Fruit fly (Drosophila melanogaster): ENCODE results near the gene Rnmt.

Rnmt gene

dm6 chr2L:14995594-14996463 is 13.9 kb upstream of the Rnmt start:
- peak; percentile 91 for TF ChIP-seq Ets98B (GFP tag; IDR thresholded peaks at IDR 0.05)
- peak; percentile 98 for TF ChIP-seq CG15710 (tag; optimal IDR thresholded peaks at IDR 0.05)
- peak; percentile 88 for TF ChIP-seq Pif1A (GFP tag; optimal IDR thresholded peaks at IDR 0.05)
- peak; percentile 98 for TF ChIP-seq CG8159 (tag; optimal IDR thresholded peaks at IDR 0.05)
- TF ChIP-seq Pif1B (GFP tag; optimal IDR thresholded peaks at IDR 0.05): peak; percentile 92
- peak; percentile 96 for TF ChIP-seq CG9948 (tag; optimal IDR thresholded peaks at IDR 0.05)
- TF ChIP-seq fd96Ca (GFP tag; IDR thresholded peaks at IDR 0.05): peak; percentile 90
- TF ChIP-seq CG8301 (tag; optimal IDR thresholded peaks at IDR 0.05): peak; percentile 91
- peak; percentile 97 for TF ChIP-seq CG32121 (GFP tag; IDR thresholded peaks at IDR 0.05)
- TF ChIP-seq rn (GFP tag; IDR thresholded peaks at IDR 0.05): peak; percentile 91
- peak; percentile 79 for TF ChIP-seq CG13204 (GFP tag; optimal IDR thresholded peaks at IDR 0.05)
- peak; percentile 97 for TF ChIP-seq CG17806 (tag; optimal IDR thresholded peaks at IDR 0.05)
- peak; percentile 96 for TF ChIP-seq CG4496 (GFP tag; IDR thresholded peaks at IDR 0.05)
- TF ChIP-seq CG12605 (GFP tag; IDR thresholded peaks at IDR 0.05): peak; percentile 89
- TF ChIP-seq gl (tag; optimal IDR thresholded peaks at IDR 0.05): peak; percentile 90
- peak; percentile 96 for TF ChIP-seq D1 (tag; optimal IDR thresholded peaks at IDR 0.05)
- TF ChIP-seq Snoo (tag; optimal IDR thresholded peaks at IDR 0.05): peak; percentile 85
- peak; percentile 74; the same call in 1 of the 2 replicates for TF ChIP-seq CG10348 (GFP tag; IDR thresholded peaks at IDR 0.05)
- TF ChIP-seq CG34367 (tag; optimal IDR thresholded peaks at IDR 0.05): peak; percentile 94
- peak; percentile 82 for TF ChIP-seq EcR (GFP tag; optimal IDR thresholded peaks at IDR 0.05)
- peak; percentile 91 for TF ChIP-seq CG14655 (GFP tag; optimal IDR thresholded peaks at IDR 0.05)

dm6 chr2L:14997370-14997769 is 12.4 kb upstream of the Rnmt start, which contains the start of gene mol:
Gene mol (minus strand): TSS chr2L:14997559.
- TF ChIP-seq CG13204 (GFP tag; optimal IDR thresholded peaks at IDR 0.05) (no peak), Snoo (tag; optimal IDR thresholded peaks at IDR 0.05) (no peak), CG8159 (tag; optimal IDR thresholded peaks at IDR 0.05) (peak; percentile 4), EcR (GFP tag; optimal IDR thresholded peaks at IDR 0.05) (peak; percentile 41), CG9948 (tag; optimal IDR thresholded peaks at IDR 0.05) (no peak), Pif1B (GFP tag; optimal IDR thresholded peaks at IDR 0.05) (no peak), CG8301 (tag; optimal IDR thresholded peaks at IDR 0.05) (no peak), fd96Ca (GFP tag; IDR thresholded peaks at IDR 0.05) (no peak), CG17806 (tag; optimal IDR thresholded peaks at IDR 0.05) (no peak), CG32121 (GFP tag; IDR thresholded peaks at IDR 0.05) (no peak), rn (GFP tag; IDR thresholded peaks at IDR 0.05) (no peak), CG12605 (GFP tag; IDR thresholded peaks at IDR 0.05) (0 out of 2 replicates have a peak, but pooled peaks have one; percentile 27), CG34367 (tag; optimal IDR thresholded peaks at IDR 0.05) (peak; percentile 1), Ets98B (GFP tag; IDR thresholded peaks at IDR 0.05) (peak; percentile 52; the same call in 1 of the 2 replicates), Pif1A (GFP tag; optimal IDR thresholded peaks at IDR 0.05) (no peak), CG14655 (GFP tag; optimal IDR thresholded peaks at IDR 0.05) (no peak), CG10348 (GFP tag; IDR thresholded peaks at IDR 0.05) (no peak), gl (tag; optimal IDR thresholded peaks at IDR 0.05) (peak; percentile 51), D1 (tag; optimal IDR thresholded peaks at IDR 0.05) (peak; percentile 34), CG15710 (tag; optimal IDR thresholded peaks at IDR 0.05) (peak; percentile 16), CG4496 (GFP tag; IDR thresholded peaks at IDR 0.05) (peak; percentile 70)

- TF ChIP-seq fd96Ca (GFP tag; IDR thresholded peaks at IDR 0.05) (no peak), Pif1A (GFP tag; optimal IDR thresholded peaks at IDR 0.05) (no peak), CG34367 (tag; optimal IDR thresholded peaks at IDR 0.05) (no peak), D1 (tag; optimal IDR thresholded peaks at IDR 0.05) (no peak), Pif1B (GFP tag; optimal IDR thresholded peaks at IDR 0.05) (no peak), CG15710 (tag; optimal IDR thresholded peaks at IDR 0.05) (no peak), CG8301 (tag; optimal IDR thresholded peaks at IDR 0.05) (no peak), CG13204 (GFP tag; optimal IDR thresholded peaks at IDR 0.05) (no peak), CG4496 (GFP tag; IDR thresholded peaks at IDR 0.05) (no peak), CG8159 (tag; optimal IDR thresholded peaks at IDR 0.05) (no peak), Ets98B (GFP tag; IDR thresholded peaks at IDR 0.05) (no peak), CG17806 (tag; optimal IDR thresholded peaks at IDR 0.05) (no peak), CG9948 (tag; optimal IDR thresholded peaks at IDR 0.05) (no peak), CG12605 (GFP tag; IDR thresholded peaks at IDR 0.05) (no peak), gl (tag; optimal IDR thresholded peaks at IDR 0.05) (no peak), CG32121 (GFP tag; IDR thresholded peaks at IDR 0.05) (no peak), CG10348 (GFP tag; IDR thresholded peaks at IDR 0.05) (no peak), Snoo (tag; optimal IDR thresholded peaks at IDR 0.05) (no peak), CG14655 (GFP tag; optimal IDR thresholded peaks at IDR 0.05) (no peak)
Measured at dm6 chr2L:15000360-15000759, 9.4 kb upstream of the Rnmt start.

- TF ChIP-seq D1 (tag; optimal IDR thresholded peaks at IDR 0.05) (no peak), Ets98B (GFP tag; IDR thresholded peaks at IDR 0.05) (no peak), fd96Ca (GFP tag; IDR thresholded peaks at IDR 0.05) (no peak), CG8301 (tag; optimal IDR thresholded peaks at IDR 0.05) (no peak), CG15710 (tag; optimal IDR thresholded peaks at IDR 0.05) (no peak), CG9948 (tag; optimal IDR thresholded peaks at IDR 0.05) (no peak), CG10348 (GFP tag; IDR thresholded peaks at IDR 0.05) (no peak), CG32121 (GFP tag; IDR thresholded peaks at IDR 0.05) (no peak), EcR (GFP tag; optimal IDR thresholded peaks at IDR 0.05) (no peak), Snoo (tag; optimal IDR thresholded peaks at IDR 0.05) (no peak)
Measured at dm6 chr2L:15001847-15002246, 7.9 kb upstream of the Rnmt start.

dm6 chr2L:15005505-15005904 is 4.2 kb upstream of the Rnmt start, which contains the start of gene DCTN5-p25:
Gene DCTN5-p25 (plus strand): TSS chr2L:15005733.
- TF ChIP-seq CG13204 (GFP tag; optimal IDR thresholded peaks at IDR 0.05) (no peak), Pif1B (GFP tag; optimal IDR thresholded peaks at IDR 0.05) (no peak), CG4496 (GFP tag; IDR thresholded peaks at IDR 0.05) (no peak), CG8159 (tag; optimal IDR thresholded peaks at IDR 0.05) (no peak), CG34367 (tag; optimal IDR thresholded peaks at IDR 0.05) (no peak), CG12605 (GFP tag; IDR thresholded peaks at IDR 0.05) (no peak), CG14655 (GFP tag; optimal IDR thresholded peaks at IDR 0.05) (no peak), CG8301 (tag; optimal IDR thresholded peaks at IDR 0.05) (no peak), CG15710 (tag; optimal IDR thresholded peaks at IDR 0.05) (no peak), Ets98B (GFP tag; IDR thresholded peaks at IDR 0.05) (no peak), D1 (tag; optimal IDR thresholded peaks at IDR 0.05) (no peak), EcR (GFP tag; optimal IDR thresholded peaks at IDR 0.05) (no peak), CG17806 (tag; optimal IDR thresholded peaks at IDR 0.05) (no peak), Pif1A (GFP tag; optimal IDR thresholded peaks at IDR 0.05) (no peak), Snoo (tag; optimal IDR thresholded peaks at IDR 0.05) (no peak), CG10348 (GFP tag; IDR thresholded peaks at IDR 0.05) (no peak)

All from whole organism, pupa.